Worm (Caenorhabditis elegans): ENCODE results near the gene mrpl-2.
"Not testable (repeated sequence)": the region's sequence is repeated elsewhere in the genome, so short reads cannot be mapped to it uniquely, and the experiment has no call there.

The mrpl-2 gene

ce11 chrIV:805693-806092, 32.7 kb downstream of the mrpl-2 start:
- peak in 1 of 2 experiments; percentile 82 for TF ChIP-seq unc-62 (GFP tag; optimal IDR thresholded peaks at IDR 0.05 in 1 of 2)
- no peak for TF ChIP-seq unc-62 (tag; optimal IDR thresholded peaks at IDR 0.05)
- TF ChIP-seq ZK546.5 (tag; optimal IDR thresholded peaks at IDR 0.05), result no peak
- TF ChIP-seq ceh-28 (tag; optimal IDR thresholded peaks at IDR 0.05), result peak; percentile 89

DNA sequence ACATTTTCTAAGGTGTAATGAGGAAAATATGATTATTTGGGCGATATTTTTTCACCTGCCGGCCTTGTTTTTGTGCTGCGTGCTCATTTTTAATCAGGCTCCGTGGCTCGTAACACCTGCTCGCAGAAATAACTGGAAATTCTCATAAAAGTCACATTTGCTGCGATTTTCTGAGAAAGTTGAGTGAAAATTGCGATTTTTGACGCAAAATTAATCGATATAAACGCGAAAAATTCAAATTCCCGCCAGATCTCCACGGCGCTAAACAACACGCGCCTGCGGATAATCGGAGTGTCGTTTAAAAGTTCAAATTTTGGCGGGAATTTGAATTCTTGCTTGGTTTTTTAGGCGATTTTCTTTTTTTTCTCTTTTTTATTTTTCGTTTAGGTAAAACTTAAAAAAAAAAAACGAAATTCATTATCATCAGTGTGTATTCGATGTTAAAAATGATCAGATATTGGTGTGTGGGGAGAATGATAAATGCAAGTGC, 34.0 kb downstream of the mrpl-2 start, which contains the start of gene Y55F3BL.6:
Gene Y55F3BL.6, minus strand, starts transcription at position 51 of the 490 bp plus-strand sequence.
- no peak for TF ChIP-seq saeg-2 (GFP tag; IDR thresholded peaks at IDR 0.05)
- TF ChIP-seq madf-9 (GFP tag; conservative IDR thresholded peaks at IDR 0.05), result no peak
- TF ChIP-seq nhr-41 (GFP tag; IDR thresholded peaks at IDR 0.05), result no peak
- peak; percentile 17; the same call in 1 of the 2 replicates for TF ChIP-seq lin-38 (GFP tag; IDR thresholded peaks at IDR 0.05)
- TF ChIP-seq arid-1 (GFP tag; conservative IDR thresholded peaks at IDR 0.05), result no peak
- peak; percentile 96 for TF ChIP-seq Y48G9A.11 (GFP tag; IDR thresholded peaks at IDR 0.05)
- TF ChIP-seq nhr-237 (tag; optimal IDR thresholded peaks at IDR 0.05), result no peak
- no peak for TF ChIP-seq ces-1 (GFP tag; optimal IDR thresholded peaks at IDR 0.05)
- no peak for TF ChIP-seq hlh-30 (tag; optimal IDR thresholded peaks at IDR 0.05; ENCODE audit: insufficient read depth)
- no peak for TF ChIP-seq ceh-44 (GFP tag; IDR thresholded peaks at IDR 0.05)
- TF ChIP-seq egl-43 (GFP tag; IDR thresholded peaks at IDR 0.05), result no peak
- TF ChIP-seq attf-4 (tag; optimal IDR thresholded peaks at IDR 0.05), result no peak
- no peak for TF ChIP-seq fkh-10 (GFP tag; optimal IDR thresholded peaks at IDR 0.05)
- TF ChIP-seq pha-4 (GFP tag; IDR thresholded peaks at IDR 0.05), result no peak
- no peak for TF ChIP-seq pha-4 (tag; optimal IDR thresholded peaks at IDR 0.05)
- TF ChIP-seq Y75B8A.6 (GFP tag; IDR thresholded peaks at IDR 0.05), result no peak
- TF ChIP-seq mdl-1 (tag; optimal IDR thresholded peaks at IDR 0.05), result no peak
- TF ChIP-seq dmd-8 (GFP tag; IDR thresholded peaks at IDR 0.05), result no peak
- TF ChIP-seq lin-13 (GFP tag; optimal IDR thresholded peaks at IDR 0.05), result no peak
- no peak for TF ChIP-seq lin-29 (GFP tag; IDR thresholded peaks at IDR 0.05)
- TF ChIP-seq ztf-11 (tag; optimal IDR thresholded peaks at IDR 0.05), result no peak
- TF ChIP-seq unc-62 (GFP tag; optimal IDR thresholded peaks at IDR 0.05 in 1 of 2), result no peak
- no peak for TF ChIP-seq unc-62 (tag; optimal IDR thresholded peaks at IDR 0.05)
- no peak for TF ChIP-seq nhr-42 (GFP tag; IDR thresholded peaks at IDR 0.05)
- TF ChIP-seq D1046.2 (GFP tag; IDR thresholded peaks at IDR 0.05), result no peak
- no peak for TF ChIP-seq nhr-48 (tag; optimal IDR thresholded peaks at IDR 0.05)
- peak; percentile 21 for TF ChIP-seq T20F7.1 (GFP tag; optimal IDR thresholded peaks at IDR 0.05)
- TF ChIP-seq jun-1 (tag; optimal IDR thresholded peaks at IDR 0.05), result no peak

ce11 chrIV:813341-813740, 40.3 kb downstream of the mrpl-2 start:
- TF ChIP-seq ceh-20 (GFP tag; IDR thresholded peaks at IDR 0.05), result 0 out of 2 replicates have a peak, but pooled peaks have one; percentile 15
- TF ChIP-seq pha-4 (GFP tag; IDR thresholded peaks at IDR 0.05), result peak; percentile 37; the same call in 1 of the 2 replicates
- TF ChIP-seq pha-4 (tag; optimal IDR thresholded peaks at IDR 0.05), result not testable (repeated sequence)
- TF ChIP-seq Y48G9A.11 (GFP tag; IDR thresholded peaks at IDR 0.05), result peak; percentile 32; the same call in 1 of the 2 replicates
- TF ChIP-seq T26A8.4 (GFP tag; IDR thresholded peaks at IDR 0.05), result peak; percentile 64; the same call in 1 of the 2 replicates
- TF ChIP-seq madf-9 (GFP tag; conservative IDR thresholded peaks at IDR 0.05), result 0 out of 2 replicates have a peak, but pooled peaks have one; percentile 40
- TF ChIP-seq mdt-29 (GFP tag; IDR thresholded peaks at IDR 0.05), result 0 out of 2 replicates have a peak, but pooled peaks have one; percentile 42
- TF ChIP-seq mes-2 (tag; optimal IDR thresholded peaks at IDR 0.05; ENCODE audit: poor library complexity, severe bottlenecking), result peak; percentile 84
- peak; percentile 85 for TF ChIP-seq hmg-1.1 (GFP tag; IDR thresholded peaks at IDR 0.05)
- peak; percentile 8 for TF ChIP-seq hlh-11 (tag; optimal IDR thresholded peaks at IDR 0.05)
- TF ChIP-seq vab-7 (GFP tag; IDR thresholded peaks at IDR 0.05), result peak; percentile 42; the same call in 1 of the 2 replicates
- TF ChIP-seq egl-43 (GFP tag; IDR thresholded peaks at IDR 0.05), result peak; percentile 63
- peak; percentile 0 for TF ChIP-seq unc-130 (GFP tag; optimal IDR thresholded peaks at IDR 0.05)
- peak; percentile 58; the same call in 1 of the 2 replicates for TF ChIP-seq arid-1 (GFP tag; conservative IDR thresholded peaks at IDR 0.05)
- TF ChIP-seq dmd-6 (GFP tag; IDR thresholded peaks at IDR 0.05), result peak; percentile 61
- TF ChIP-seq rbr-2 (tag; optimal IDR thresholded peaks at IDR 0.05), result peak; percentile 3
- TF ChIP-seq set-16 (GFP tag; IDR thresholded peaks at IDR 0.05), result peak; percentile 76
- peak; percentile 88 for TF ChIP-seq lin-38 (GFP tag; IDR thresholded peaks at IDR 0.05)

Measured in whole organism, L4 larva.